Worm (Caenorhabditis elegans): ENCODE data around the gene mcd-1.

DNA sequence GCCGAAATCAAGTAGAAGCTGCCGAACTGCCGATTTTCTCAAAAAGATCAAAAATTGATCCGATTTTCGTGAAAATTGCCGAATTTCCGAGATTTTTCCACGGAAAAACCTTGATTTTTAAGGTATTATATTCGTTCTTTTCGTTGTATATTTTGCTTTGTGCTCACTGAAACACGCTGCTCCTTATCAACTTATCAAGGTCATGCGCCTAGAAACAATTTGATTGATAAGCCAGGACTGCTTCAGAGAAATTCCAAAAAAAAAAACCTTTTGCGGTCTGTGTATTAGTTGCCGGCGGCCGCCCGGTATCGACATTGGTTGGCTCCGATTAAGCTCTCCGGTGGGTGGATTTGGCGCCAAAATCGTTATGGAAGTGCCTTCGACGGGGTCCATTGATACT lies 25.9 kb upstream of the mcd-1 start:
- TF ChIP-seq ets-7 (tag; optimal IDR thresholded peaks at IDR 0.05) (no peak), flt-1 (GFP tag; IDR thresholded peaks at IDR 0.05) (no peak), ceh-36 (tag; optimal IDR thresholded peaks at IDR 0.05) (no peak)

Measured in whole organism, early embryonic.